Worm (Caenorhabditis elegans): Measurements from ENCODE around the gene cest-1.1.

DNA sequence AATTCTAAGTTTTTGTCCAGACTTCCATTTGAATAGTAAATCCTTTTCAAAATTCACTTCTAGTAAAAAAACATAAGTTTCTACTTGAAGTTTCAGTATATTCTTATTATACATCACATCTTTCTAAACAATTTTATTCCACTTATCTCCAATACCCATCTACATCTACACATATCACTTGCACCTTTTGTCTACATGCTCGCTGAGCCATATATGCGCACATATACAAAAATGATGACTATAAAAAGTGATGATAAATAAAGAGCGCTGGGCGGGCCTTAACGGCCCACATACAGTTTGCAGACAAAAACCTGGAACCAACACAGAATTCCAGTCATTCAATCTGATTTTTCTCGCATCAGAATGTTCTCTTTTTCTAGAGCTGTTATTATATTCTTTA, 10.1 kb downstream of the cest-1.1 start, which contains the start of gene AH10.2:
- TF ChIP-seq ref-1 (GFP tag; conservative IDR thresholded peaks at IDR 0.05), result no peak
- no peak for TF ChIP-seq cog-1 (tag; optimal IDR thresholded peaks at IDR 0.05)
- no peak for TF ChIP-seq flt-1 (GFP tag; IDR thresholded peaks at IDR 0.05)
- TF ChIP-seq klf-2 (GFP tag; conservative IDR thresholded peaks at IDR 0.05), result no peak
- TF ChIP-seq tab-1 (GFP tag; IDR thresholded peaks at IDR 0.05), result no peak
- TF ChIP-seq med-1 (GFP tag; optimal IDR thresholded peaks at IDR 0.05; ENCODE audit: insufficient read depth), result no peak
- TF ChIP-seq ztf-29 (GFP tag; IDR thresholded peaks at IDR 0.05), result no peak
- TF ChIP-seq T22C8.4 (GFP tag; IDR thresholded peaks at IDR 0.05), result no peak

Data from whole organism, midembryonic.